Fruit fly (Drosophila melanogaster) whole organism, embryonic: Measurements from ENCODE around the gene CG12078.

Source experiments
- BEAF-32 ChIP-seq: fragments of 200-800 bp; sonication (Bioruptor generic); optimal IDR thresholded peaks from 3 replicates; lab custom pipeline; 2017; ENCODE audit warnings: missing biosample characterization, missing genetic modification characterization, mild to moderate bottlenecking, moderate library complexity, missing genetic modification reagents
- CG10462 ChIP-seq: fragments of 200-800 bp; sonication (Bioruptor generic); optimal IDR thresholded peaks from 2 replicates; lab custom pipeline; 2016; ENCODE audit warnings: missing biosample characterization, missing genetic modification characterization
- CG11247 ChIP-seq: fragments of 200-800 bp; sonication (Bioruptor generic); IDR thresholded peaks from 2 replicates; pipeline ENCODE4 v1.3.6; 2022; ENCODE audit warnings: missing biosample characterization, missing genetic modification characterization
- CG11560 ChIP-seq: fragments of 200-800 bp; sonication (Bioruptor generic); IDR thresholded peaks from 3 replicates; pipeline ENCODE4 v1.3.6; 2022; ENCODE audit warnings: missing biosample characterization, missing genetic modification characterization
- CG12659 ChIP-seq: fragments of 200-800 bp; sonication (Bioruptor generic); optimal IDR thresholded peaks from 3 replicates; lab custom pipeline; 2017; ENCODE audit warnings: mild to moderate bottlenecking, missing biosample characterization, missing genetic modification reagents, missing genetic modification characterization
- CG13424 ChIP-seq: fragments of 200-800 bp; sonication (Bioruptor generic); optimal IDR thresholded peaks from 2 replicates; lab custom pipeline; 2019; ENCODE audit warnings: missing biosample characterization, mild to moderate bottlenecking, missing genetic modification characterization, moderate library complexity
- CG13775 ChIP-seq: fragments of 200-800 bp; sonication (Bioruptor generic); optimal IDR thresholded peaks from 3 replicates; lab custom pipeline; 2017; ENCODE audit warnings: missing biosample characterization, mild to moderate bottlenecking, missing genetic modification characterization
- CG14014 ChIP-seq: fragments of 200-800 bp; sonication (Bioruptor generic); IDR thresholded peaks from 2 replicates; pipeline ENCODE4 v1.3.6; 2022; ENCODE audit warnings: missing biosample characterization, missing genetic modification characterization
- CG14710 ChIP-seq: fragments of 200-800 bp; sonication (Bioruptor generic); optimal IDR thresholded peaks from 3 replicates; lab custom pipeline; 2019; ENCODE audit warnings: missing biosample characterization, mild to moderate bottlenecking, missing genetic modification characterization, moderate library complexity
- CG15269 ChIP-seq: fragments of 200-800 bp; sonication (Bioruptor generic); optimal IDR thresholded peaks from 2 replicates; lab custom pipeline; 2018; ENCODE audit warnings: missing biosample characterization, mild to moderate bottlenecking, missing genetic modification characterization, moderate library complexity
- CG15514 ChIP-seq: fragments of 200-800 bp; sonication (Bioruptor generic); optimal IDR thresholded peaks from 3 replicates; lab custom pipeline; 2017; ENCODE audit warnings: missing biosample characterization, missing genetic modification characterization, mild to moderate bottlenecking, moderate library complexity, missing genetic modification reagents
- CG2120 ChIP-seq: fragments of 200-800 bp; sonication (Bioruptor generic); optimal IDR thresholded peaks from 3 replicates; lab custom pipeline; 2016; ENCODE audit warnings: missing biosample characterization, missing genetic modification characterization
- CG2202 ChIP-seq: fragments of 200-800 bp; sonication (Bioruptor generic); optimal IDR thresholded peaks from 2 replicates; lab custom pipeline; 2018; ENCODE audit warnings: missing biosample characterization, mild to moderate bottlenecking, missing genetic modification characterization
- CG31388 ChIP-seq: fragments of 200-800 bp; sonication (Bioruptor generic); optimal IDR thresholded peaks from 2 replicates; lab custom pipeline; 2016; ENCODE audit warnings: missing biosample characterization, missing genetic modification characterization
- CG33213 ChIP-seq: fragments of 200-800 bp; sonication (Bioruptor generic); optimal IDR thresholded peaks from 3 replicates; lab custom pipeline; 2016; ENCODE audit warnings: missing biosample characterization, missing genetic modification characterization
- CG34376 ChIP-seq: fragments of 200-800 bp; sonication (Bioruptor generic); optimal IDR thresholded peaks from 2 replicates; lab custom pipeline; 2018; ENCODE audit warnings: missing biosample characterization, mild to moderate bottlenecking, missing genetic modification characterization
- CG34422 ChIP-seq: fragments of 200-800 bp; sonication (Bioruptor generic); IDR thresholded peaks from 3 replicates; pipeline ENCODE4 v1.3.6; 2022; ENCODE audit warnings: missing biosample characterization, missing genetic modification characterization
- CG4617 ChIP-seq: fragments of 200-800 bp; sonication (Bioruptor generic); optimal IDR thresholded peaks from 3 replicates; lab custom pipeline; 2016; ENCODE audit warnings: missing biosample characterization, missing genetic modification characterization, borderline replicate concordance
- CG6654 ChIP-seq: fragments of 200-800 bp; sonication (Bioruptor generic); optimal IDR thresholded peaks from 2 replicates; lab custom pipeline; 2017; ENCODE audit warnings: missing biosample characterization, mild to moderate bottlenecking, missing genetic modification characterization
- CG7928 ChIP-seq: fragments of 200-800 bp; sonication (Bioruptor generic); optimal IDR thresholded peaks from 2 replicates; lab custom pipeline; 2017; ENCODE audit warnings: missing biosample characterization, mild to moderate bottlenecking, missing genetic modification characterization
- CG9609 ChIP-seq: fragments of 200-800 bp; sonication (Bioruptor generic); optimal IDR thresholded peaks from 3 replicates; lab custom pipeline; 2016; ENCODE audit warnings: missing biosample characterization, missing genetic modification characterization
- CG9797 ChIP-seq: fragments of 200-800 bp; sonication (Bioruptor generic); optimal IDR thresholded peaks from 3 replicates; lab custom pipeline; 2018; ENCODE audit warnings: missing biosample characterization, mild to moderate bottlenecking, missing genetic modification characterization
- Dip2 ChIP-seq: fragments of 200-800 bp; sonication (Bioruptor generic); IDR thresholded peaks from 2 replicates; pipeline ENCODE4 v1.3.6; 2022; ENCODE audit warnings: missing biosample characterization, missing genetic modification characterization
- Dip3 ChIP-seq: fragments of 200-800 bp; sonication (Bioruptor generic); optimal IDR thresholded peaks from 3 replicates; lab custom pipeline; 2016; ENCODE audit warnings: missing biosample characterization, missing genetic modification characterization
- Dp ChIP-seq: fragments of 200-800 bp; sonication (Bioruptor generic); optimal IDR thresholded peaks from 2 replicates; lab custom pipeline; 2018; ENCODE audit warnings: missing biosample characterization, mild to moderate bottlenecking, missing genetic modification characterization, moderate library complexity
- Ets97D ChIP-seq: fragments of 200-800 bp; sonication (Bioruptor generic); optimal IDR thresholded peaks from 3 replicates; lab custom pipeline; 2016; ENCODE audit warnings: missing biosample characterization, missing genetic modification characterization
- HLH54F ChIP-seq: fragments of 200-800 bp; sonication (Bioruptor generic); optimal IDR thresholded peaks from 3 replicates; lab custom pipeline; 2016; ENCODE audit warnings: missing biosample characterization, missing genetic modification characterization
- HmgZ ChIP-seq: fragments of 200-800 bp; sonication (Bioruptor generic); optimal IDR thresholded peaks from 2 replicates; lab custom pipeline; 2018; ENCODE audit warnings: missing biosample characterization, mild to moderate bottlenecking, missing genetic modification characterization
- Hr78 ChIP-seq, 2 experiments: fragments of 200-800 bp in 1 of 2; fragments of >200 bp in 1 of 2; sonication (Bioruptor generic) in 1 of 2; optimal IDR thresholded peaks; 2 replicates each; lab custom pipeline; 2017 to 2019; ENCODE audit warnings: missing biosample characterization in 2 of 2, missing genetic modification characterization in 2 of 2, mild to moderate bottlenecking in 1 of 2, moderate library complexity in 1 of 2
- Hsf ChIP-seq: fragments of 200-800 bp; sonication (Bioruptor generic); optimal IDR thresholded peaks from 3 replicates; lab custom pipeline; 2016; ENCODE audit warnings: missing biosample characterization, missing genetic modification characterization
- Max ChIP-seq: fragments of 200-800 bp; sonication (Bioruptor generic); optimal IDR thresholded peaks from 2 replicates; lab custom pipeline; 2016; ENCODE audit warnings: missing biosample characterization, mild to moderate bottlenecking, missing genetic modification characterization
- Myb ChIP-seq: fragments of 200-800 bp; sonication (Bioruptor generic); optimal IDR thresholded peaks from 2 replicates; lab custom pipeline; 2016; ENCODE audit warnings: missing biosample characterization, missing genetic modification characterization
- Side ChIP-seq: fragments of 200-800 bp; sonication (Bioruptor generic); optimal IDR thresholded peaks from 2 replicates; lab custom pipeline; 2016; ENCODE audit warnings: missing biosample characterization, missing genetic modification characterization
- Sox100B ChIP-seq: fragments of 200-800 bp; sonication (Bioruptor generic); optimal IDR thresholded peaks from 3 replicates; lab custom pipeline; 2018; ENCODE audit warnings: missing biosample characterization, mild to moderate bottlenecking, missing genetic modification characterization
- Spps ChIP-seq: fragments of 200-800 bp; sonication (Bioruptor generic); optimal IDR thresholded peaks from 2 replicates; lab custom pipeline; 2018; ENCODE audit warnings: missing biosample characterization, mild to moderate bottlenecking, missing genetic modification characterization
- Stat92E ChIP-seq, 3 experiments: fragments of >200 bp in 2 of 3; fragments of 200-800 bp in 1 of 3; sonication (Bioruptor generic) in 1 of 3; optimal IDR thresholded peaks; 2 replicates each; lab custom pipeline; 2017 to 2019; ENCODE audit warnings: missing biosample characterization in 3 of 3, missing genetic modification characterization in 3 of 3, mild to moderate bottlenecking in 1 of 3, moderate library complexity in 1 of 3
- Tbp ChIP-seq: fragments of >200 bp; optimal IDR thresholded peaks from 2 replicates; lab custom pipeline; 2018; ENCODE audit warnings: missing biosample characterization, missing genetic modification characterization
- bigmax ChIP-seq: fragments of 200-800 bp; sonication (Bioruptor generic); optimal IDR thresholded peaks from 2 replicates; lab custom pipeline; 2018; ENCODE audit warnings: missing biosample characterization, mild to moderate bottlenecking, missing genetic modification characterization
- caup ChIP-seq: fragments of 200-800 bp; sonication (Bioruptor generic); optimal IDR thresholded peaks from 3 replicates; lab custom pipeline; 2017; ENCODE audit warnings: missing biosample characterization, mild to moderate bottlenecking, missing genetic modification characterization, moderate library complexity; ENCODE audit not compliant: severe bottlenecking
- ci ChIP-seq: fragments of 200-800 bp; sonication (Bioruptor generic); IDR thresholded peaks from 3 replicates; pipeline ENCODE4 v1.3.6; 2022; ENCODE audit warnings: missing biosample characterization, missing genetic modification characterization
- dmrt11E ChIP-seq: fragments of 200-800 bp; sonication (Bioruptor generic); optimal IDR thresholded peaks from 3 replicates; lab custom pipeline; 2018; ENCODE audit warnings: missing biosample characterization, mild to moderate bottlenecking, missing genetic modification characterization, moderate library complexity
- ftz-f1 ChIP-seq: fragments of 200-800 bp; sonication (Bioruptor generic); optimal IDR thresholded peaks from 2 replicates; lab custom pipeline; 2016; ENCODE audit warnings: missing biosample characterization, missing genetic modification characterization
- gfzf ChIP-seq: fragments of 200-800 bp; sonication (Bioruptor generic); optimal IDR thresholded peaks from 2 replicates; lab custom pipeline; 2016; ENCODE audit warnings: missing biosample characterization, mild to moderate bottlenecking, missing genetic modification characterization, moderate library complexity
- grn ChIP-seq: fragments of 200-800 bp; sonication (Bioruptor generic); optimal IDR thresholded peaks from 3 replicates; lab custom pipeline; 2017; ENCODE audit warnings: missing biosample characterization, missing genetic modification characterization
- hbn ChIP-seq: fragments of 200-800 bp; sonication (Bioruptor generic); IDR thresholded peaks from 2 replicates; pipeline ENCODE4 v1.3.6; 2022; ENCODE audit warnings: missing biosample characterization, missing genetic modification characterization; ENCODE audit not compliant: partially characterized antibody
- her ChIP-seq: fragments of 200-800 bp; sonication (Bioruptor generic); optimal IDR thresholded peaks from 2 replicates; lab custom pipeline; 2016; ENCODE audit warnings: missing biosample characterization, missing genetic modification characterization
- lola ChIP-seq, 3 experiments: fragments of >200 bp in 2 of 3; fragments of 200-800 bp in 1 of 3; sonication (Bioruptor generic) in 1 of 3; optimal IDR thresholded peaks; 2 replicates each; lab custom pipeline; 2017 to 2019; ENCODE audit warnings: missing biosample characterization in 3 of 3, missing genetic modification characterization in 3 of 3, mild to moderate bottlenecking in 1 of 3, moderate library complexity in 1 of 3
- nmo ChIP-seq: fragments of 200-800 bp; sonication (Bioruptor generic); optimal IDR thresholded peaks from 2 replicates; lab custom pipeline; 2018; ENCODE audit warnings: missing biosample characterization, mild to moderate bottlenecking, missing genetic modification characterization, moderate library complexity
- phol ChIP-seq: fragments of 200-800 bp; sonication (Bioruptor generic); optimal IDR thresholded peaks from 3 replicates; lab custom pipeline; 2018; ENCODE audit warnings: missing biosample characterization, mild to moderate bottlenecking, missing genetic modification characterization, moderate library complexity
- rib ChIP-seq: fragments of 200-800 bp; sonication (Bioruptor generic); IDR thresholded peaks from 2 replicates; pipeline ENCODE4 v1.3.6; 2022; ENCODE audit warnings: missing biosample characterization, missing genetic modification characterization

The CG12078 gene

dm6 chr3L:3218859-3219258 lies 25.2 kb downstream of the CG12078 start, which contains the start of the genes hob and nSMase:
Gene hob (minus strand): TSS chr3L:3218920.
Gene nSMase (plus strand): TSS chr3L:3219156.
- TF ChIP-seq Hr78 (GFP tag; optimal IDR thresholded peaks at IDR 0.05; lab: Kevin White, UChicago) = no peak
- TF ChIP-seq CG15269 (tag; lab: Kevin White, UChicago) = no peak
- TF ChIP-seq CG15514 = peak; percentile 72
- no peak for TF ChIP-seq grn (GFP tag; lab: Kevin White, UChicago)
- TF ChIP-seq rib (GFP tag; lab: Robert Waterston, UW) = no peak
- peak; percentile 42 for TF ChIP-seq BEAF-32 (GFP tag; lab: Kevin White, UChicago)
- peak; percentile 27 for TF ChIP-seq ftz-f1 (GFP tag; lab: Kevin White, UChicago)
- no peak for TF ChIP-seq CG11560 (tag; lab: Robert Waterston, UW)
- TF ChIP-seq CG9609 (GFP tag; lab: Kevin White, UChicago) = no peak
- TF ChIP-seq CG10462 = no peak
- TF ChIP-seq CG14710 (tag; lab: Kevin White, UChicago) = peak; percentile 61
- no peak for TF ChIP-seq Sox100B
- peak; percentile 10 for TF ChIP-seq bigmax (GFP tag; lab: Kevin White, UChicago)
- no peak for TF ChIP-seq Spps (tag; lab: Kevin White, UChicago)
- TF ChIP-seq CG34422 (GFP tag; lab: Robert Waterston, UW) = peak; percentile 7; the same call in 1 of the 3 replicates
- TF ChIP-seq Tbp (GFP tag; lab: Kevin White, UChicago) = no peak
- no peak for TF ChIP-seq CG31388
- TF ChIP-seq Hsf (GFP tag; lab: Kevin White, UChicago) = peak; percentile 28
- peak; percentile 12 for TF ChIP-seq Dip3 (GFP tag; lab: Kevin White, UChicago)
- TF ChIP-seq lola (GFP tag; optimal IDR thresholded peaks at IDR 0.05; lab: Kevin White, UChicago) = no peak
- peak; percentile 58 for TF ChIP-seq nmo (GFP tag; lab: Kevin White, UChicago)
- TF ChIP-seq CG4617 (GFP tag; lab: Kevin White, UChicago) = peak; percentile 60
- no peak for TF ChIP-seq Dip2 (GFP tag; lab: Robert Waterston, UW)
- peak; percentile 43 for TF ChIP-seq CG2120
- TF ChIP-seq Side (GFP tag; lab: Kevin White, UChicago) = no peak
- TF ChIP-seq CG11247 (GFP tag; lab: Robert Waterston, UW) = no peak
- TF ChIP-seq hbn (GFP tag; lab: Robert Waterston, UW) = no peak
- TF ChIP-seq Dp = peak; percentile 69
- peak; percentile 3 for TF ChIP-seq caup (GFP tag; lab: Kevin White, UChicago)
- TF ChIP-seq dmrt11E (tag; lab: Kevin White, UChicago) = no peak
- peak in 1 of 3 experiments; percentile 40 for TF ChIP-seq Stat92E (GFP tag; optimal IDR thresholded peaks at IDR 0.05; lab: Kevin White, UChicago)
- TF ChIP-seq CG9797 = peak; percentile 83
- TF ChIP-seq HLH54F (GFP tag; lab: Kevin White, UChicago) = no peak
- no peak for TF ChIP-seq CG13424 (tag; lab: Kevin White, UChicago)
- no peak for TF ChIP-seq her (GFP tag; lab: Kevin White, UChicago)
- TF ChIP-seq CG14014 (GFP tag; lab: Robert Waterston, UW) = no peak
- TF ChIP-seq Ets97D (GFP tag; lab: Kevin White, UChicago) = peak; percentile 59
- peak; percentile 95 for TF ChIP-seq gfzf (GFP tag; lab: Kevin White, UChicago)
- peak; percentile 86 for TF ChIP-seq CG7928
- TF ChIP-seq CG12659 (GFP tag; lab: Kevin White, UChicago) = peak; percentile 70
- TF ChIP-seq phol (tag; lab: Kevin White, UChicago) = peak; percentile 55
- TF ChIP-seq CG6654 (GFP tag; lab: Kevin White, UChicago) = no peak
- peak; percentile 22 for TF ChIP-seq CG13775 (GFP tag; lab: Kevin White, UChicago)
- TF ChIP-seq CG2202 (tag; lab: Kevin White, UChicago) = no peak
- TF ChIP-seq ci = no peak
- TF ChIP-seq Myb (GFP tag; lab: Kevin White, UChicago) = peak; percentile 73
- TF ChIP-seq CG33213 (GFP tag; lab: Kevin White, UChicago) = no peak
- peak; percentile 33 for TF ChIP-seq Max (GFP tag; lab: Kevin White, UChicago)
- TF ChIP-seq CG34376 (GFP tag; lab: Kevin White, UChicago) = peak; percentile 37
- peak; percentile 12 for TF ChIP-seq HmgZ
